Worm (Caenorhabditis elegans): Measurements from ENCODE around the gene Y53G8AM.7.

- TF ChIP-seq unc-62 (GFP tag; optimal IDR thresholded peaks at IDR 0.05) (no peak), lin-35 (GFP tag; optimal IDR thresholded peaks at IDR 0.05) (no peak), tlf-1 (GFP tag; optimal IDR thresholded peaks at IDR 0.05) (no peak), tbp1 (GFP tag; optimal IDR thresholded peaks at IDR 0.05) (no peak), ztf-22 (GFP tag; optimal IDR thresholded peaks at IDR 0.05) (no peak), lag-1 (GFP tag; IDR thresholded peaks at IDR 0.05) (no peak), ets-4 (GFP tag; optimal IDR thresholded peaks at IDR 0.05) (no peak), unc-130 (GFP tag; optimal IDR thresholded peaks at IDR 0.05) (no peak), cebp-2 (GFP tag; IDR thresholded peaks at IDR 0.05) (no peak), nfya-2 (GFP tag; IDR thresholded peaks at IDR 0.05) (no peak)
Observed at ce11 chrIII:3309700-3310099, 43.2 kb upstream of the Y53G8AM.7 start.
